Fruit fly (Drosophila melanogaster): ENCODE data around the gene CG33783.

Gene CG33783

DNA sequence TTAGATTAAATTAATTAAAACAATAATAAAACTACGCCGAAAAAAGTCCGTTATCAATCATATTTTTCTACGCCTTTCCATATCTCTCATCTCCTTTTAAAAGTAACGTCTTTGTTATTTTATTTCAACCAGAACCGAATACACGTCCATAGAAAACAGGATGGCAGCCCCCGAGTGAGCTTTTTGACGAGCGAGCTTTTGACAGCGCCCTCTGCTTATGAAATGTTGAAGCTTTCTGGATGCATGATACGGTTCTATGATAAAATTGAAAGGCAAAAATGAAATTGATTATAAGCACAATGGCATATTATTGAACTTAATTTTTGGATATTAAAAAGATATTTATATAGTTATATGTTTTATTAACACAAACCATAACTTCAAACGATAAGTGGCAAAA, 10.1 kb downstream of the CG33783 start:
- TF ChIP-seq Eip78C (GFP tag): peak; percentile 10
- no peak for TF ChIP-seq CG31627 (GFP tag; optimal IDR thresholded peaks at IDR 0.05)
- peak; percentile 27 for TF ChIP-seq vri (GFP tag; optimal IDR thresholded peaks at IDR 0.05)
- no peak for TF ChIP-seq CG34406 (GFP tag; optimal IDR thresholded peaks at IDR 0.05)
- TF ChIP-seq OdsH (GFP tag; optimal IDR thresholded peaks at IDR 0.05): no peak
- no peak for TF ChIP-seq Gug (GFP tag; IDR thresholded peaks at IDR 0.05)
- TF ChIP-seq cyc (GFP tag; optimal IDR thresholded peaks at IDR 0.05): peak; percentile 1
- no peak for TF ChIP-seq eg (GFP tag; IDR thresholded peaks at IDR 0.05)
- peak; percentile 14 for TF ChIP-seq esn (GFP tag; optimal IDR thresholded peaks at IDR 0.05)
- no peak for TF ChIP-seq CG10669 (GFP tag; optimal IDR thresholded peaks at IDR 0.05)
- no peak for TF ChIP-seq Hr38 (GFP tag; optimal IDR thresholded peaks at IDR 0.05)
- TF ChIP-seq svp (GFP tag): peak; percentile 58
- TF ChIP-seq salr (GFP tag; optimal IDR thresholded peaks at IDR 0.05): no peak
- peak; percentile 19 for TF ChIP-seq Met (GFP tag; optimal IDR thresholded peaks at IDR 0.05)
- peak; percentile 12 for TF ChIP-seq topi (GFP tag; optimal IDR thresholded peaks at IDR 0.05)
- peak; percentile 22 for TF ChIP-seq Sox14 (GFP tag; optimal IDR thresholded peaks at IDR 0.05)

DNA sequence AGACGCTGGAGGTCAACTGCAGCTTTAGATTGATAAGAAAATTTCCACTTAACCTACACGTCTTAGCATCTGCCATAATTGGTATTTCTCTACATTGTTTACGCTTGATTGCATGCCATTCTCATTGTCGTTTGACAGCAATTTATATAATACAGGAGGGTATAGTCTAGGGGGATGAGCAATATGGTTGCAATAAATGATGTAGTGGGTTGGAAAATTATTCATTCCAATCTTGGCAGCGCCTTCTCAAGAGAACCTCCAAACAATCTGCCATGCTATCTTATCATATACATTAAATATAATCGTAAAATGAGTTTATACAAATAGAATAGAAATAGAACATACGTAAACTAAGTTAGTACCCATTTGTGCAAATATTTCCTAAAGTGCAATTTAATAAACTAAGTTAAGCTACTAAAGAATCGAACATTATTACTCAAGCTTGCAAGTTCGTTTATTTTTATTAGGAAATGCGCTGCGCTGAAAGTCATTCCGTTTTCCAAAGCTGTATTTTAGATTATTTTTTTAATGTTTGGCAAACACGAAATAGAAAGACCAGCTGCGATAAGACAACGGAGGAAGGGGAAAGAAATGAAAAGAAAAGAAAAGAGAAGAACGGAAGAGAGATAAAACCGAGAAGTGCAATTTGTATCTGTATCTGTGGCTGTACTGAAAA, 12.0 kb downstream of the CG33783 start:
- TF ChIP-seq CG3919 (GFP tag; optimal IDR thresholded peaks at IDR 0.05) (no peak), Eip93F (GFP tag; optimal IDR thresholded peaks at IDR 0.05) (no peak), eg (GFP tag; IDR thresholded peaks at IDR 0.05) (no peak), Met (GFP tag; optimal IDR thresholded peaks at IDR 0.05) (no peak), CG7368 (GFP tag; optimal IDR thresholded peaks at IDR 0.05) (no peak), Sox15 (GFP tag; optimal IDR thresholded peaks at IDR 0.05) (no peak), topi (GFP tag; optimal IDR thresholded peaks at IDR 0.05) (no peak), ss (GFP tag; optimal IDR thresholded peaks at IDR 0.05) (no peak), CG6792 (GFP tag; optimal IDR thresholded peaks at IDR 0.05) (no peak), CG1621 (tag; optimal IDR thresholded peaks at IDR 0.05) (no peak), CG10631 (GFP tag; optimal IDR thresholded peaks at IDR 0.05) (no peak)

DNA sequence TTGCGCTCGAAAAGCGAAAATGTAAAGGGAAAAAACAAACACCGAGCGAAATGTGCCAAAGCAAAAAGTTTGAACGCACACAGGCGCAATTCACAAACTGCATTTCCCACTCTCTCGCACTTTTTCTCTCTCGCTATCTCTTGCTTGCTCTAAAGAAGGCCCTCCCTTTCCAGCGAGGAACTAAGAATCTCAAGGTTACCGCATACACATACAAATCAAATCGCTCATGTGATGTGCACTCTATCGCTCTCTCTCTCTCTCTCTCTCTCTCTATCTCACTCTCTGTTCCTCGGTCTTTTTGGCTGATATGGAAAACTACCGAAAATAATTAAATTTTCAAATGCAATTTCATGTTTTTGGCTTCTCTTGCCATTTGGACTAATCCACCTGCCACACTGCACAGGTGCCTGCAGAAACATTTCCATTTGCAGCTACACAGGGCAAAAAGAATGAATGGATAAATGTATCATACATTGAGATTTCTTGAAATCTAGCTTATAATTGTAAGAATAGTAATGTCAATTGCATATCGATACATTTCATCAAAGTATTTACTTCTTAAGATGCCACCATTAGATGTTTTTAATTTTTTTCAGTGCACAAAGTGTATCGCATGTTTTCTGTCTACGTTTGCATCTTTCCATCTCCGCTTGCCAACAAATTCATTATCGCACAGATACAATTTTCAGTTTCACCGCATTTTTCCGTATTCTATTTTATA, 12.9 kb downstream of the CG33783 start:
- peak; percentile 32 for TF ChIP-seq CG6792 (GFP tag; optimal IDR thresholded peaks at IDR 0.05)
- peak; percentile 51 for TF ChIP-seq topi (GFP tag; optimal IDR thresholded peaks at IDR 0.05)
- peak; percentile 68 for TF ChIP-seq CG31627 (GFP tag; optimal IDR thresholded peaks at IDR 0.05)
- TF ChIP-seq dac (GFP tag; optimal IDR thresholded peaks at IDR 0.05): peak; percentile 13
- peak; percentile 73 for TF ChIP-seq CG1621 (tag; optimal IDR thresholded peaks at IDR 0.05)
- peak; percentile 49 for TF ChIP-seq CG6808 (GFP tag; optimal IDR thresholded peaks at IDR 0.05)
- TF ChIP-seq CG8632 (GFP tag; optimal IDR thresholded peaks at IDR 0.05): peak; percentile 39
- TF ChIP-seq CG8119 (GFP tag; IDR thresholded peaks at IDR 0.05): peak; percentile 80
- peak; percentile 23 for TF ChIP-seq svp (GFP tag)
- peak; percentile 11 for TF ChIP-seq CG9139 (GFP tag; optimal IDR thresholded peaks at IDR 0.05)
- peak; percentile 72 for TF ChIP-seq achi (GFP tag; optimal IDR thresholded peaks at IDR 0.05)
- TF ChIP-seq ss (GFP tag; optimal IDR thresholded peaks at IDR 0.05): peak in 1 of 2 experiments; percentile 17
- TF ChIP-seq Hr4 (GFP tag; optimal IDR thresholded peaks at IDR 0.05): peak; percentile 84
- TF ChIP-seq CG6163 (GFP tag; IDR thresholded peaks at IDR 0.05): peak; percentile 84
- peak; percentile 25 for TF ChIP-seq CG4318 (GFP tag; optimal IDR thresholded peaks at IDR 0.05)
- peak; percentile 70 for TF ChIP-seq fd59A (GFP tag; optimal IDR thresholded peaks at IDR 0.05)
- peak; percentile 61 for TF ChIP-seq esn (GFP tag; optimal IDR thresholded peaks at IDR 0.05)
- peak; percentile 54 for TF ChIP-seq CG11762 (GFP tag; optimal IDR thresholded peaks at IDR 0.05; ENCODE audit: insufficient read depth)
- TF ChIP-seq Sox15 (GFP tag; optimal IDR thresholded peaks at IDR 0.05): peak; percentile 38
- peak; percentile 26 for TF ChIP-seq Sox102F (GFP tag; optimal IDR thresholded peaks at IDR 0.05)
- peak; percentile 90 for TF ChIP-seq eg (GFP tag; IDR thresholded peaks at IDR 0.05)
- peak; percentile 74 for TF ChIP-seq Ets96B (tag; optimal IDR thresholded peaks at IDR 0.05)
- TF ChIP-seq OdsH (GFP tag; optimal IDR thresholded peaks at IDR 0.05): peak; percentile 80
- peak; percentile 45 for TF ChIP-seq Smox (GFP tag; optimal IDR thresholded peaks at IDR 0.05)
- peak; percentile 67 for TF ChIP-seq Sox14 (GFP tag; optimal IDR thresholded peaks at IDR 0.05)
- TF ChIP-seq vri (GFP tag; optimal IDR thresholded peaks at IDR 0.05): peak; percentile 50
- peak; percentile 17 to 51 for TF ChIP-seq salr (GFP tag; optimal IDR thresholded peaks at IDR 0.05)
- peak; percentile 36 for TF ChIP-seq CG6276 (GFP tag; optimal IDR thresholded peaks at IDR 0.05)
- TF ChIP-seq Blimp-1 (GFP tag; optimal IDR thresholded peaks at IDR 0.05): peak; percentile 32
- TF ChIP-seq Hr39 (GFP tag; optimal IDR thresholded peaks at IDR 0.05): peak; percentile 54
- peak; percentile 47 for TF ChIP-seq Met (GFP tag; optimal IDR thresholded peaks at IDR 0.05)
- peak; percentile 74 for TF ChIP-seq pdm3 (GFP tag; optimal IDR thresholded peaks at IDR 0.05)
- TF ChIP-seq CG15336 (GFP tag; IDR thresholded peaks at IDR 0.05): peak; percentile 82
- TF ChIP-seq fkh (GFP tag; optimal IDR thresholded peaks at IDR 0.05): no peak

All from whole organism, prepupa.